Worm (Caenorhabditis elegans): Measurements from ENCODE around the gene T25E4.1.

The T25E4.1 gene

ce11 chrII:5553531-5553930 is 24.6 kb upstream of the T25E4.1 start:
- TF ChIP-seq him-1 (tag; optimal IDR thresholded peaks at IDR 0.05): no peak
- TF ChIP-seq W03F9.2 (tag; optimal IDR thresholded peaks at IDR 0.05): no peak
- TF ChIP-seq dao-5 (tag; optimal IDR thresholded peaks at IDR 0.05): no peak

- no peak for TF ChIP-seq him-1 (tag; optimal IDR thresholded peaks at IDR 0.05)
- TF ChIP-seq W03F9.2 (tag; optimal IDR thresholded peaks at IDR 0.05): no peak
- TF ChIP-seq dao-5 (tag; optimal IDR thresholded peaks at IDR 0.05): no peak
These were observed 23.8 kb upstream of the T25E4.1 start, which contains the start of gene ins-12 for ce11 chrII:5554317-5554716. Gene ins-12 (plus strand): TSS chrII:5554617.

- TF ChIP-seq W03F9.2 (tag; optimal IDR thresholded peaks at IDR 0.05): no peak
- TF ChIP-seq him-1 (tag; optimal IDR thresholded peaks at IDR 0.05): no peak
These were observed 23.3 kb upstream of the T25E4.1 start for ce11 chrII:5554788-5555187.

- TF ChIP-seq dao-5 (tag; optimal IDR thresholded peaks at IDR 0.05): no peak
- TF ChIP-seq him-1 (tag; optimal IDR thresholded peaks at IDR 0.05): no peak
- TF ChIP-seq W03F9.2 (tag; optimal IDR thresholded peaks at IDR 0.05): no peak
These were observed 22.6 kb upstream of the T25E4.1 start for ce11 chrII:5555522-5555921.

- TF ChIP-seq dao-5 (tag; optimal IDR thresholded peaks at IDR 0.05) (no peak), W03F9.2 (tag; optimal IDR thresholded peaks at IDR 0.05) (no peak), him-1 (tag; optimal IDR thresholded peaks at IDR 0.05) (no peak)
These were observed 21.7 kb upstream of the T25E4.1 start, which contains the start of gene ins-11 for ce11 chrII:5556431-5556830. Gene ins-11 (plus strand): TSS chrII:5556731.

- TF ChIP-seq W03F9.2 (tag; optimal IDR thresholded peaks at IDR 0.05) (no peak), him-1 (tag; optimal IDR thresholded peaks at IDR 0.05) (no peak), dao-5 (tag; optimal IDR thresholded peaks at IDR 0.05) (no peak)
These were observed 21.0 kb upstream of the T25E4.1 start for ce11 chrII:5557134-5557533.

ce11 chrII:5561392-5561791 is 16.7 kb upstream of the T25E4.1 start, which contains the start of gene C17C3.3:
Gene C17C3.3 (plus strand): TSS chrII:5561737.
- TF ChIP-seq him-1 (tag; optimal IDR thresholded peaks at IDR 0.05) (no peak), dao-5 (tag; optimal IDR thresholded peaks at IDR 0.05) (no peak), W03F9.2 (tag; optimal IDR thresholded peaks at IDR 0.05) (no peak)

ce11 chrII:5565082-5565623 is 13.0 kb upstream of the T25E4.1 start:
- TF ChIP-seq him-1 (tag; optimal IDR thresholded peaks at IDR 0.05): no peak
- TF ChIP-seq dao-5 (tag; optimal IDR thresholded peaks at IDR 0.05): no peak
- no peak for TF ChIP-seq W03F9.2 (tag; optimal IDR thresholded peaks at IDR 0.05)

ce11 chrII:5570272-5570671 is 7.9 kb upstream of the T25E4.1 start, which contains the start of the genes C17C3.1 and C17C3.15:
Gene C17C3.1 (plus strand): TSS chrII:5570572.
Gene C17C3.15 (plus strand): TSS chrII:5570654.
- no peak for TF ChIP-seq W03F9.2 (tag; optimal IDR thresholded peaks at IDR 0.05)
- TF ChIP-seq dao-5 (tag; optimal IDR thresholded peaks at IDR 0.05): no peak
- TF ChIP-seq him-1 (tag; optimal IDR thresholded peaks at IDR 0.05): no peak

- TF ChIP-seq dao-5 (tag; optimal IDR thresholded peaks at IDR 0.05): no peak
- no peak for TF ChIP-seq him-1 (tag; optimal IDR thresholded peaks at IDR 0.05)
- TF ChIP-seq W03F9.2 (tag; optimal IDR thresholded peaks at IDR 0.05): no peak
These were observed 5.9 kb upstream of the T25E4.1 start for ce11 chrII:5572082-5572746.

- TF ChIP-seq W03F9.2 (tag; optimal IDR thresholded peaks at IDR 0.05): no peak
- TF ChIP-seq dao-5 (tag; optimal IDR thresholded peaks at IDR 0.05): no peak
- TF ChIP-seq him-1 (tag; optimal IDR thresholded peaks at IDR 0.05): no peak
These were observed 3.2 kb upstream of the T25E4.1 start for ce11 chrII:5574925-5575324.

ce11 chrII:5577060-5577459 is 1.1 kb upstream of the T25E4.1 start:
- TF ChIP-seq him-1 (tag; optimal IDR thresholded peaks at IDR 0.05): peak; percentile 6
- TF ChIP-seq dao-5 (tag; optimal IDR thresholded peaks at IDR 0.05): peak; percentile 28
- peak; percentile 59 for TF ChIP-seq W03F9.2 (tag; optimal IDR thresholded peaks at IDR 0.05)

ce11 chrII:5578714-5579113 is 579 bp downstream of the T25E4.1 start:
- TF ChIP-seq W03F9.2 (tag; optimal IDR thresholded peaks at IDR 0.05) (no peak), him-1 (tag; optimal IDR thresholded peaks at IDR 0.05) (no peak), dao-5 (tag; optimal IDR thresholded peaks at IDR 0.05) (no peak)

- no peak for TF ChIP-seq him-1 (tag; optimal IDR thresholded peaks at IDR 0.05)
- no peak for TF ChIP-seq W03F9.2 (tag; optimal IDR thresholded peaks at IDR 0.05)
- TF ChIP-seq dao-5 (tag; optimal IDR thresholded peaks at IDR 0.05): no peak
These were observed 1.1 kb downstream of the T25E4.1 start for ce11 chrII:5579236-5579635.

ce11 chrII:5582309-5582708 is 4.2 kb downstream of the T25E4.1 start, which contains the start of gene T25E4.2:
Gene T25E4.2 (minus strand): TSS chrII:5582409.
- TF ChIP-seq dao-5 (tag; optimal IDR thresholded peaks at IDR 0.05) (no peak), W03F9.2 (tag; optimal IDR thresholded peaks at IDR 0.05) (no peak), him-1 (tag; optimal IDR thresholded peaks at IDR 0.05) (no peak)
